Fruit fly (Drosophila melanogaster) whole organism, embryonic: ENCODE data around the gene CG42232.

ENCODE experiments used
- Atf-2 ChIP-seq: fragments of 200-800 bp; sonication (Bioruptor generic); optimal IDR thresholded peaks from 2 replicates; lab custom pipeline; 2016; ENCODE audit warnings: missing biosample characterization, missing genetic modification characterization
- Atf6 ChIP-seq: fragments of 200-800 bp; sonication (Bioruptor generic); IDR thresholded peaks from 2 replicates; pipeline ENCODE4 v1.3.6; 2022; ENCODE audit warnings: missing biosample characterization, missing genetic modification characterization
- CG10209 ChIP-seq: fragments of 200-800 bp; sonication (Bioruptor generic); optimal IDR thresholded peaks from 3 replicates; lab custom pipeline; 2017; ENCODE audit warnings: missing biosample characterization, mild to moderate bottlenecking, missing genetic modification characterization, missing genetic modification reagents
- CG10431 ChIP-seq: fragments of 200-800 bp; sonication (Bioruptor generic); optimal IDR thresholded peaks from 3 replicates; lab custom pipeline; 2018; ENCODE audit warnings: missing biosample characterization, mild to moderate bottlenecking, missing genetic modification characterization
- CG10959 ChIP-seq: fragments of 200-800 bp; sonication (Bioruptor generic); IDR thresholded peaks from 2 replicates; pipeline ENCODE4 v1.3.6; 2022; ENCODE audit warnings: missing biosample characterization, missing genetic modification characterization
- CG11456 ChIP-seq: fragments of 200-800 bp; sonication (Bioruptor generic); IDR thresholded peaks from 3 replicates; pipeline ENCODE4 v1.3.6; 2022; ENCODE audit warnings: missing biosample characterization, missing genetic modification characterization
- CG15514 ChIP-seq: fragments of 200-800 bp; sonication (Bioruptor generic); optimal IDR thresholded peaks from 3 replicates; lab custom pipeline; 2017; ENCODE audit warnings: missing biosample characterization, missing genetic modification characterization, mild to moderate bottlenecking, moderate library complexity, missing genetic modification reagents
- CG17802 ChIP-seq: fragments of 200-800 bp; sonication (Bioruptor generic); optimal IDR thresholded peaks from 2 replicates; lab custom pipeline; 2018; ENCODE audit warnings: missing biosample characterization, mild to moderate bottlenecking, missing genetic modification characterization, moderate library complexity
- CG1792 ChIP-seq: fragments of 200-800 bp; sonication (Bioruptor generic); optimal IDR thresholded peaks from 2 replicates; lab custom pipeline; 2016; ENCODE audit warnings: missing biosample characterization, missing genetic modification characterization
- CG18476 ChIP-seq: fragments of 200-800 bp; sonication (Bioruptor generic); optimal IDR thresholded peaks from 2 replicates; lab custom pipeline; 2016; ENCODE audit warnings: missing biosample characterization, mild to moderate bottlenecking, missing genetic modification characterization
- CG2889 ChIP-seq: fragments of 200-800 bp; sonication (Bioruptor generic); IDR thresholded peaks from 3 replicates; pipeline ENCODE4 v1.3.6; 2022; ENCODE audit warnings: missing biosample characterization, missing genetic modification characterization
- CG3726 ChIP-seq: fragments of 200-800 bp; sonication (Bioruptor generic); IDR thresholded peaks from 3 replicates; pipeline ENCODE4, ENCODE4 v1.3.6; 2022; ENCODE audit warnings: missing biosample characterization, missing genetic modification characterization
- CG4707 ChIP-seq: fragments of 200-800 bp; sonication (Bioruptor generic); optimal IDR thresholded peaks from 2 replicates; lab custom pipeline; 2018; ENCODE audit warnings: missing biosample characterization, mild to moderate bottlenecking, missing genetic modification characterization, moderate library complexity
- CG5245 ChIP-seq: fragments of 200-800 bp; sonication (Bioruptor generic); optimal IDR thresholded peaks from 3 replicates; lab custom pipeline; 2016; ENCODE audit warnings: missing biosample characterization, missing genetic modification characterization
- CG5953 ChIP-seq: fragments of 200-800 bp; sonication (Bioruptor generic); IDR thresholded peaks from 2 replicates; pipeline ENCODE4 v1.3.6; 2022; ENCODE audit warnings: missing biosample characterization, missing genetic modification characterization
- CG6791 ChIP-seq: fragments of 200-800 bp; sonication (Bioruptor generic); IDR thresholded peaks from 3 replicates; pipeline ENCODE4 v1.3.6; 2022; ENCODE audit warnings: missing biosample characterization, missing genetic modification characterization; ENCODE audit not compliant: partially characterized antibody
- CG8290 ChIP-seq, 3 experiments: fragments of 200-800 bp; sonication (Bioruptor generic); optimal IDR thresholded peaks; 2 replicates each; lab custom pipeline; 2016 to 2019; ENCODE audit warnings: missing biosample characterization in 3 of 3, missing genetic modification characterization in 3 of 3, mild to moderate bottlenecking in 2 of 3, moderate library complexity in 1 of 3
- Dfd ChIP-seq, 2 experiments: fragments of >200 bp; optimal IDR thresholded peaks; 2 replicates each; lab custom pipeline; 2017; ENCODE audit warnings: missing biosample characterization in 2 of 2, missing genetic modification characterization in 2 of 2
- Drgx ChIP-seq: fragments of 200-800 bp; sonication (Bioruptor generic); IDR thresholded peaks from 2 replicates; pipeline ENCODE4 v1.3.6; 2022; ENCODE audit warnings: missing biosample characterization, missing genetic modification characterization
- E2f1 ChIP-seq: fragments of 200-800 bp; sonication (Bioruptor generic); IDR thresholded peaks from 2 replicates; pipeline ENCODE4 v1.3.6; 2022; ENCODE audit warnings: missing biosample characterization, missing genetic modification characterization
- HLH3B ChIP-seq: fragments of 200-800 bp; sonication (Bioruptor generic); IDR thresholded peaks from 2 replicates; pipeline ENCODE4 v1.3.6; 2022; ENCODE audit warnings: missing biosample characterization, missing genetic modification characterization
- Hey ChIP-seq: fragments of 200-800 bp; sonication (Bioruptor generic); optimal IDR thresholded peaks from 3 replicates; lab custom pipeline; 2018; ENCODE audit warnings: missing biosample characterization, mild to moderate bottlenecking, missing genetic modification characterization
- Hmx ChIP-seq: fragments of 200-800 bp; sonication (Bioruptor generic); optimal IDR thresholded peaks from 2 replicates; lab custom pipeline; 2016; ENCODE audit warnings: missing biosample characterization, missing genetic modification characterization
- Hr39 ChIP-seq: fragments of >200 bp; optimal IDR thresholded peaks from 2 replicates; lab custom pipeline; 2017
- MTF-1 ChIP-seq: fragments of 200-800 bp; sonication (Bioruptor generic); optimal IDR thresholded peaks from 2 replicates; lab custom pipeline; 2018; ENCODE audit warnings: missing biosample characterization, mild to moderate bottlenecking, missing genetic modification characterization, borderline replicate concordance
- Oaz ChIP-seq: fragments of 200-800 bp; sonication (Bioruptor generic); IDR thresholded peaks from 2 replicates; pipeline ENCODE4 v1.3.6; 2022; ENCODE audit warnings: missing biosample characterization, missing genetic modification characterization
- Pdp1 ChIP-seq, 2 experiments: fragments of 200-800 bp; sonication (Bioruptor generic); optimal IDR thresholded peaks; 3 replicates each; lab custom pipeline; 2016; ENCODE audit warnings: missing biosample characterization in 2 of 2, missing genetic modification characterization in 2 of 2, mild to moderate bottlenecking in 1 of 2, moderate library complexity in 1 of 2
- Rfx ChIP-seq: fragments of 200-800 bp; sonication (Bioruptor generic); IDR thresholded peaks from 2 replicates; pipeline ENCODE4 v1.3.6; 2022; ENCODE audit warnings: missing biosample characterization, missing genetic modification characterization
- Rx ChIP-seq: fragments of 200-800 bp; sonication (Bioruptor generic); IDR thresholded peaks from 2 replicates; pipeline ENCODE4 v1.3.6; 2022; ENCODE audit warnings: missing biosample characterization, missing genetic modification characterization
- ab ChIP-seq: fragments of 200-800 bp; sonication (Bioruptor generic); optimal IDR thresholded peaks from 2 replicates; lab custom pipeline; 2016; ENCODE audit warnings: missing biosample characterization, missing genetic modification characterization
- crc ChIP-seq: fragments of 200-800 bp; sonication (Bioruptor generic); optimal IDR thresholded peaks from 2 replicates; lab custom pipeline; 2016; ENCODE audit warnings: missing biosample characterization, missing genetic modification characterization
- cwo ChIP-seq: fragments of 200-800 bp; sonication (Bioruptor generic); optimal IDR thresholded peaks from 3 replicates; lab custom pipeline; 2017; ENCODE audit warnings: missing biosample characterization, missing genetic modification characterization, mild to moderate bottlenecking, moderate library complexity, missing genetic modification reagents
- emc ChIP-seq: fragments of 200-800 bp; sonication (Bioruptor generic); optimal IDR thresholded peaks from 2 replicates; lab custom pipeline; 2016; ENCODE audit warnings: missing biosample characterization, missing genetic modification characterization
- fd102C ChIP-seq: fragments of 200-800 bp; sonication (Bioruptor generic); optimal IDR thresholded peaks from 2 replicates; lab custom pipeline; 2018; ENCODE audit warnings: missing biosample characterization, mild to moderate bottlenecking, missing genetic modification characterization, moderate library complexity
- gro ChIP-seq: fragments of 200-800 bp; sonication (Bioruptor generic); optimal IDR thresholded peaks from 2 replicates; lab custom pipeline; 2016; ENCODE audit warnings: missing biosample characterization, missing genetic modification characterization
- hkb ChIP-seq, 2 experiments: fragments of 200-800 bp in 1 of 2; fragments of >200 bp in 1 of 2; sonication (Bioruptor generic) in 1 of 2; IDR thresholded peaks in 1 of 2; optimal IDR thresholded peaks in 1 of 2; 2 replicates each; pipeline versions ENCODE4 v1.3.6 to Lab custom; 2017 to 2022; ENCODE audit warnings: missing biosample characterization in 1 of 2, missing genetic modification characterization in 1 of 2
- lov ChIP-seq, 2 experiments: fragments of 200-800 bp in 1 of 2; fragments of >200 bp in 1 of 2; sonication (Bioruptor generic) in 1 of 2; IDR thresholded peaks in 1 of 2; optimal IDR thresholded peaks in 1 of 2; 2 replicates in 1 of 2; 3 replicates in 1 of 2; pipeline versions ENCODE4 v1.3.6 to Lab custom; 2017 to 2022; ENCODE audit warnings: missing biosample characterization in 1 of 2, missing genetic modification characterization in 1 of 2
- oc ChIP-seq: fragments of 200-800 bp; sonication (Bioruptor generic); optimal IDR thresholded peaks from 2 replicates; lab custom pipeline; 2018; ENCODE audit warnings: missing biosample characterization, mild to moderate bottlenecking, missing genetic modification characterization, moderate library complexity
- odd ChIP-seq: fragments of 200-800 bp; sonication (Bioruptor generic); optimal IDR thresholded peaks from 2 replicates; lab custom pipeline; 2017; ENCODE audit warnings: missing biosample characterization, mild to moderate bottlenecking, missing genetic modification characterization
- onecut ChIP-seq: fragments of 200-800 bp; sonication (Bioruptor generic); IDR thresholded peaks from 2 replicates; pipeline ENCODE4 v1.3.6; 2022; ENCODE audit warnings: missing biosample characterization, missing genetic modification characterization
- pho ChIP-seq: fragments of 200-800 bp; sonication (Bioruptor generic); optimal IDR thresholded peaks from 2 replicates; lab custom pipeline; 2016; ENCODE audit warnings: missing biosample characterization, missing genetic modification characterization
- ranshi ChIP-seq: fragments of 200-800 bp; sonication (Bioruptor generic); IDR thresholded peaks from 2 replicates; pipeline ENCODE4 v1.3.6; 2022; ENCODE audit warnings: missing biosample characterization, missing genetic modification characterization
- row ChIP-seq: fragments of 200-800 bp; sonication (Bioruptor generic); IDR thresholded peaks from 3 replicates; pipeline ENCODE4 v1.3.6; 2022; ENCODE audit warnings: missing biosample characterization, missing genetic modification characterization
- schlank ChIP-seq: fragments of 200-800 bp; sonication (Bioruptor generic); optimal IDR thresholded peaks from 2 replicates; lab custom pipeline; 2018; ENCODE audit warnings: missing biosample characterization, mild to moderate bottlenecking, missing genetic modification characterization
- sens ChIP-seq: fragments of 200-800 bp; sonication (Bioruptor generic); peaks from one replicate; lab custom pipeline; 2016; ENCODE audit warnings: missing biosample characterization, missing genetic modification characterization
- so ChIP-seq: fragments of 200-800 bp; sonication (Bioruptor generic); IDR thresholded peaks from 3 replicates; pipeline ENCODE4 v1.3.6; 2022; ENCODE audit warnings: missing biosample characterization, missing genetic modification characterization
- ssp ChIP-seq: fragments of 200-800 bp; sonication (Bioruptor generic); IDR thresholded peaks from 2 replicates; pipeline ENCODE4 v1.3.6; 2022; ENCODE audit warnings: missing biosample characterization, missing genetic modification characterization
- stwl ChIP-seq: fragments of 200-800 bp; sonication (Bioruptor generic); optimal IDR thresholded peaks from 3 replicates; lab custom pipeline; 2018; ENCODE audit warnings: missing biosample characterization, mild to moderate bottlenecking, missing genetic modification characterization, moderate library complexity
- tna ChIP-seq: fragments of 200-800 bp; sonication (Bioruptor generic); IDR thresholded peaks from 2 replicates; pipeline ENCODE4 v1.3.6; 2022; ENCODE audit warnings: missing biosample characterization, missing genetic modification characterization; ENCODE audit not compliant: partially characterized antibody
- tup ChIP-seq: fragments of 200-800 bp; sonication (Bioruptor generic); optimal IDR thresholded peaks from 2 replicates; lab custom pipeline; 2016; ENCODE audit warnings: missing biosample characterization, mild to moderate bottlenecking, missing genetic modification characterization, moderate library complexity

CG42232 gene

dm6 chr3R:16442937-16443336, 26.5 kb downstream of the CG42232 start, which contains the start of the genes Ttc1 and CG14882 (continued):
- TF ChIP-seq tup (GFP tag; lab: Kevin White, UChicago): peak; percentile 82
- peak; percentile 47 for TF ChIP-seq CG5245
- TF ChIP-seq Hr39: no peak
- TF ChIP-seq MTF-1 (GFP tag; lab: Kevin White, UChicago): peak; percentile 27
- TF ChIP-seq CG5953 (GFP tag; lab: Robert Waterston, UW): peak; percentile 81
- no peak for TF ChIP-seq oc
- TF ChIP-seq Drgx (GFP tag; lab: Robert Waterston, UW): peak; percentile 85
- peak; percentile 63 for TF ChIP-seq emc (GFP tag; lab: Kevin White, UChicago)
- TF ChIP-seq CG8290 (GFP tag; optimal IDR thresholded peaks at IDR 0.05; lab: Kevin White, UChicago): peak; percentile 82
- peak in 1 of 2 experiments; percentile 78 for TF ChIP-seq CG8290 (tag; optimal IDR thresholded peaks at IDR 0.05; lab: Kevin White, UChicago)
- TF ChIP-seq CG4707: peak; percentile 54
- TF ChIP-seq Dfd (GFP tag; optimal IDR thresholded peaks at IDR 0.05; lab: Kevin White, UChicago): no peak
- TF ChIP-seq gro: peak; percentile 91
- peak; percentile 59 for TF ChIP-seq Hmx (GFP tag; lab: Kevin White, UChicago)
- no peak for TF ChIP-seq CG17802 (tag; lab: Kevin White, UChicago)
- peak; percentile 70 for TF ChIP-seq E2f1 (GFP tag; lab: Robert Waterston, UW)
- peak; percentile 90 for TF ChIP-seq pho (GFP tag; lab: Kevin White, UChicago)
- TF ChIP-seq Pdp1 (GFP tag; optimal IDR thresholded peaks at IDR 0.05; lab: Kevin White, UChicago): peak; percentile 87 to 90
- TF ChIP-seq Rx (GFP tag; lab: Robert Waterston, UW): peak; percentile 72
- TF ChIP-seq Oaz: peak; percentile 82
- TF ChIP-seq CG15514 (GFP tag; lab: Kevin White, UChicago): peak; percentile 65
- TF ChIP-seq Hey (tag; lab: Kevin White, UChicago): no peak
- TF ChIP-seq Atf-2: peak; percentile 77
- peak; percentile 32 for TF ChIP-seq ab
- peak; percentile 68; the same call in 2 of the 3 replicates for TF ChIP-seq CG3726 (GFP tag; lab: Robert Waterston, UW)
- TF ChIP-seq CG10959: no peak
- peak; percentile 98 for TF ChIP-seq sens
- peak; percentile 90 for TF ChIP-seq so
- TF ChIP-seq CG11456 (GFP tag; lab: Robert Waterston, UW): peak; percentile 84
- TF ChIP-seq CG2889: peak; percentile 91
- peak; percentile 24 for TF ChIP-seq schlank (tag; lab: Kevin White, UChicago)
- TF ChIP-seq tna (GFP tag; lab: Robert Waterston, UW): peak; percentile 45; the same call in 1 of the 2 replicates
- TF ChIP-seq CG10209 (GFP tag; lab: Kevin White, UChicago): peak; percentile 84
- TF ChIP-seq stwl: peak; percentile 91
- peak; percentile 95 for TF ChIP-seq row (GFP tag; lab: Robert Waterston, UW)
- TF ChIP-seq Rfx: peak; percentile 94
- peak; percentile 39 for TF ChIP-seq CG18476
- TF ChIP-seq crc: peak; percentile 61
- TF ChIP-seq Atf6 (GFP tag; lab: Robert Waterston, UW): peak; percentile 95
- peak; percentile 45 for TF ChIP-seq CG1792 (GFP tag; lab: Kevin White, UChicago)
- TF ChIP-seq fd102C: no peak
- TF ChIP-seq lov (optimal IDR thresholded peaks at IDR 0.05; lab: Kevin White, UChicago): no peak
- TF ChIP-seq lov (GFP tag; IDR thresholded peaks at IDR 0.05; lab: Robert Waterston, UW): no peak
- peak; percentile 74 for TF ChIP-seq ssp (GFP tag; lab: Robert Waterston, UW)
- TF ChIP-seq HLH3B (GFP tag; lab: Robert Waterston, UW): peak; percentile 77
- no peak for TF ChIP-seq odd (GFP tag; lab: Kevin White, UChicago)
- peak; percentile 82 for TF ChIP-seq ranshi (GFP tag; lab: Robert Waterston, UW)
- peak; percentile 45 for TF ChIP-seq onecut (GFP tag; lab: Robert Waterston, UW)
- TF ChIP-seq CG6791 (GFP tag; lab: Robert Waterston, UW): peak; percentile 64; the same call in 1 of the 3 replicates
- TF ChIP-seq hkb (optimal IDR thresholded peaks at IDR 0.05; lab: Kevin White, UChicago): no peak
- TF ChIP-seq hkb (GFP tag; IDR thresholded peaks at IDR 0.05; lab: Robert Waterston, UW): peak; percentile 92
- TF ChIP-seq CG10431 (GFP tag; lab: Kevin White, UChicago): peak; percentile 40
- peak; percentile 68 for TF ChIP-seq cwo (GFP tag; lab: Kevin White, UChicago)
